Worm (Caenorhabditis elegans) whole organism, L1 larva: ENCODE results near the gene srd-28.
"Not testable (repeated sequence)": the region's sequence is repeated elsewhere in the genome, so short reads cannot be mapped to it uniquely, and the experiment has no call there.

Experiments used
- C16A3.4 ChIP-seq: fragments of 150-350 bp; optimal IDR thresholded peaks from 2 replicates; lab custom pipeline; 2014; ENCODE audit warnings: missing biosample characterization, missing genetic modification characterization
- alr-1 ChIP-seq: fragments of 200-800 bp; sonication (Bioruptor generic); optimal IDR thresholded peaks from 2 replicates; lab custom pipeline; 2018; ENCODE audit warnings: borderline replicate concordance, mild to moderate bottlenecking, missing genetic modification characterization, missing compliant biosample characterization
- aly-2 ChIP-seq: fragments of 150-350 bp; optimal IDR thresholded peaks from 2 replicates; lab custom pipeline; 2014; ENCODE audit warnings: missing biosample characterization, missing genetic modification characterization
- ama-1 ChIP-seq: fragments of 150-350 bp; optimal IDR thresholded peaks from 2 replicates; lab custom pipeline; 2014
- blmp-1 ChIP-seq: fragments of 150-350 bp; optimal IDR thresholded peaks from 2 replicates; lab custom pipeline; 2014; ENCODE audit warnings: missing biosample characterization, missing genetic modification characterization
- ceh-63 ChIP-seq: fragments of 200-800 bp; sonication (Bioruptor generic); optimal IDR thresholded peaks from 2 replicates; lab custom pipeline; 2018; ENCODE audit warnings: mild to moderate bottlenecking, missing genetic modification characterization, missing compliant biosample characterization
- dsc-1 ChIP-seq: sonication (generic microtip); optimal IDR thresholded peaks from 2 replicates; lab custom pipeline; 2016; ENCODE audit warnings: mild to moderate bottlenecking, missing genetic modification characterization, missing compliant biosample characterization
- efl-3 ChIP-seq: fragments of 200-800 bp; sonication (Bioruptor generic); optimal IDR thresholded peaks from 2 replicates; lab custom pipeline; 2018; ENCODE audit warnings: mild to moderate bottlenecking, missing genetic modification characterization, missing compliant biosample characterization
- irx-1 ChIP-seq: sonication (generic microtip); optimal IDR thresholded peaks from 2 replicates; lab custom pipeline; 2016; ENCODE audit warnings: missing genetic modification characterization, missing compliant biosample characterization
- isw-1 ChIP-seq: fragments of 200-800 bp; sonication (Bioruptor generic); IDR thresholded peaks from 2 replicates; pipeline ENCODE4 v1.3.6; 2022; ENCODE audit warnings: missing genetic modification characterization, missing compliant biosample characterization
- jun-1 ChIP-seq: fragments of 150-350 bp; optimal IDR thresholded peaks from 2 replicates; lab custom pipeline; 2014; ENCODE audit warnings: missing biosample characterization, missing genetic modification reagents, missing genetic modification characterization
- lin-39 ChIP-seq: fragments of 150-350 bp; optimal IDR thresholded peaks from 2 replicates; lab custom pipeline; 2014; ENCODE audit warnings: missing biosample characterization, missing genetic modification reagents, missing genetic modification characterization
- lir-3 ChIP-seq: sonication (generic microtip); optimal IDR thresholded peaks from 2 replicates; lab custom pipeline; 2016; ENCODE audit warnings: mild to moderate bottlenecking, missing genetic modification characterization, moderate library complexity, missing compliant biosample characterization; ENCODE audit not compliant: poor library complexity
- lsy-2 ChIP-seq, 2 experiments: fragments of 150-350 bp; optimal IDR thresholded peaks; 2 replicates each; lab custom pipeline; 2014; ENCODE audit warnings: missing biosample characterization in 2 of 2, missing genetic modification characterization in 2 of 2
- mab-9 ChIP-seq: fragments of 200-800 bp; sonication (Bioruptor generic); IDR thresholded peaks from 2 replicates; pipeline ENCODE4 v1.3.6; 2022; ENCODE audit warnings: missing genetic modification reagents, missing genetic modification characterization, missing compliant biosample characterization
- mdl-1 ChIP-seq, 2 experiments: fragments of 150-350 bp; optimal IDR thresholded peaks; 2 replicates each; lab custom pipeline; 2014 to 2017; ENCODE audit warnings: missing biosample characterization in 2 of 2, missing genetic modification characterization in 2 of 2, inconsistent platforms in 1 of 2
- mef-2 ChIP-seq: fragments of 150-350 bp; optimal IDR thresholded peaks from 2 replicates; lab custom pipeline; 2014; ENCODE audit warnings: missing biosample characterization, missing genetic modification characterization
- mep-1 ChIP-seq: fragments of 150-350 bp; optimal IDR thresholded peaks from 2 replicates; lab custom pipeline; 2014; ENCODE audit warnings: missing biosample characterization, missing genetic modification characterization
- nhr-11 ChIP-seq: fragments of 150-350 bp; optimal IDR thresholded peaks from 2 replicates; lab custom pipeline; 2014; ENCODE audit warnings: missing biosample characterization, missing genetic modification characterization
- nhr-28 ChIP-seq: fragments of 150-350 bp; optimal IDR thresholded peaks from 2 replicates; lab custom pipeline; 2014; ENCODE audit warnings: missing biosample characterization, missing genetic modification characterization
- nhr-47 ChIP-seq: sonication (generic microtip); optimal IDR thresholded peaks from 2 replicates; lab custom pipeline; 2016; ENCODE audit warnings: mild to moderate bottlenecking, missing genetic modification characterization, moderate library complexity, missing compliant biosample characterization
- nhr-77 ChIP-seq: fragments of 150-350 bp; optimal IDR thresholded peaks from 2 replicates; lab custom pipeline; 2014; ENCODE audit warnings: missing biosample characterization, missing genetic modification characterization
- pqm-1 ChIP-seq: sonication (generic microtip); optimal IDR thresholded peaks from 3 replicates; lab custom pipeline; 2017; ENCODE audit warnings: missing biosample characterization, missing genetic modification characterization
- rnt-1 ChIP-seq: sonication (generic microtip); optimal IDR thresholded peaks from 2 replicates; lab custom pipeline; 2016; ENCODE audit warnings: mild to moderate bottlenecking, missing genetic modification characterization, moderate library complexity, missing compliant biosample characterization
- sptf-1 ChIP-seq: fragments of 150-350 bp; optimal IDR thresholded peaks from 2 replicates; lab custom pipeline; 2014; ENCODE audit warnings: missing biosample characterization, missing genetic modification characterization
- sup-37 ChIP-seq: fragments of 200-800 bp; sonication (Bioruptor generic); optimal IDR thresholded peaks from 2 replicates; lab custom pipeline; 2018; ENCODE audit warnings: mild to moderate bottlenecking, missing genetic modification characterization, missing compliant biosample characterization
- unc-30 ChIP-seq: sonication (generic microtip); optimal IDR thresholded peaks from 2 replicates; lab custom pipeline; 2017; ENCODE audit warnings: missing biosample characterization, missing genetic modification characterization
- unc-86 ChIP-seq: sonication (generic microtip); optimal IDR thresholded peaks from 2 replicates; lab custom pipeline; 2016; ENCODE audit warnings: missing genetic modification characterization, missing compliant biosample characterization
- vab-15 ChIP-seq: sonication (generic microtip); optimal IDR thresholded peaks from 2 replicates; lab custom pipeline; 2017; ENCODE audit warnings: missing genotype, mild to moderate bottlenecking, missing genetic modification characterization, missing compliant biosample characterization
- zag-1 ChIP-seq: fragments of 150-350 bp; optimal IDR thresholded peaks from 2 replicates; lab custom pipeline; 2014; ENCODE audit warnings: missing biosample characterization, missing genetic modification characterization
- ztf-11 ChIP-seq, 2 experiments: sonication (generic microtip); optimal IDR thresholded peaks; 2 replicates each; lab custom pipeline; 2016 to 2017; ENCODE audit warnings: missing genetic modification characterization in 2 of 2, missing biosample characterization in 1 of 2, missing compliant biosample characterization in 1 of 2

Gene srd-28

DNA sequence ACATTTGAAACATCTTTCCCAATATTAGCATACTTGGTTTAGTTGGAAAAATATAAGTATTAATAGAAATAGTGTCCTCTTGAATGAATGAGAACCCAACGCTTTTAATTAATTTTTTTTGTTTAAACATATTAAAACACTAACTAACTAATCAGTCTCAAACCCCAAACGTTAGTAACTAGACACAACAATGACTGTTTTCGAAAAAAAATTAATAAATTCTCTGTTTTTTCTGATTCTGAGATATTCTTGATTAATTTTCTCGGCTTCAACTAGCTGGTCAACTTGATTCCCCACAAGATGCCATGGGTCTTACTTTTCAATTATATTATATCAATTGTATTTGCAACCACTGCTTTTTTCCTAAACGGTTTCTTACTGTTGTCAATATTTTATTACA, 1.7 kb downstream of the srd-28 start, which contains the start of gene srbc-76:
Gene srbc-76, plus strand, starts transcription at position 301 of the 400 bp plus-strand sequence.
- TF ChIP-seq jun-1 (tag; lab: Kevin White, UChicago) (no peak), nhr-28 (tag; lab: Kevin White, UChicago) (no peak), ceh-63 (GFP tag; lab: Kevin White, UChicago) (no peak), lin-39 (no peak), nhr-47 (tag; lab: Kevin White, UChicago) (no peak), irx-1 (tag; lab: Kevin White, UChicago) (no peak)

- TF ChIP-seq mef-2 (tag; lab: Kevin White, UChicago) = no peak
- peak; percentile 3 for TF ChIP-seq blmp-1
- TF ChIP-seq, all 84 proteins: peak for 1
Observed at ce11 chrV:15253529-15253928, 3.1 kb downstream of the srd-28 start, which contains the start of gene srbc-75. Gene srbc-75 (plus strand): TSS chrV:15253829.

DNA sequence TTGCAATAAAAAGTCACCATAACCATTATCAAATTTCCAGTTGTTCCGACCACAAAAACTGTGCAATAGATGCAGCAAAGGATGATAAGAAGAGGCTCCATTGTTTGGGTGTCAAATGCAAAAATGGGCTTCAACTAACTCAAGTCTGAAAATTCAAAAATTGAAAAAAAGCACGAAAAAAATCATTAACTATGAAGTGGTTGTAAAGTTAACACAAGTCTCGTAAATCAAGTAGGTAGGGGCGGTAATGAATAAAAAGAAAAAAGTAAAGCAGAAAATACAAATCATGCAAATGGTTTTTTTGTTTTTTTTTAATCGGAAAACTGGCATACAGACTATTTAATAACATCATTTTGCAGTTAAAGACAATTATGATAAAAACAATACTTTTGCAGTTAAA, 6.3 kb downstream of the srd-28 start, which contains the start of gene srsx-39:
Gene srsx-39, minus strand, starts transcription at position 101 of the 400 bp plus-strand sequence.
- TF ChIP-seq pqm-1 (tag; lab: Kevin White, UChicago); mab-9 (GFP tag; lab: Robert Waterston, UW); nhr-77 (tag; lab: Kevin White, UChicago): not testable (repeated sequence)

- no peak for TF ChIP-seq lir-3 (tag; lab: Kevin White, UChicago)
- no peak for TF ChIP-seq lsy-2 (tag; optimal IDR thresholded peaks at IDR 0.05; lab: Kevin White, UChicago)
- TF ChIP-seq vab-15 = no peak
- no peak for TF ChIP-seq ama-1
- no peak for TF ChIP-seq mab-9 (GFP tag; lab: Robert Waterston, UW)
- no peak for TF ChIP-seq irx-1 (tag; lab: Kevin White, UChicago)
- no peak for TF ChIP-seq nhr-47 (tag; lab: Kevin White, UChicago)
- TF ChIP-seq mep-1 (tag; lab: Kevin White, UChicago) = no peak
- TF ChIP-seq rnt-1 = no peak
- TF ChIP-seq alr-1 = no peak
- TF ChIP-seq blmp-1 = no peak
- TF ChIP-seq C16A3.4 (tag; lab: Kevin White, UChicago) = no peak
- TF ChIP-seq efl-3 (GFP tag; lab: Kevin White, UChicago) = no peak
- TF ChIP-seq mdl-1 (tag; optimal IDR thresholded peaks at IDR 0.05; lab: Kevin White, UChicago) = no peak
- no peak for TF ChIP-seq ztf-11 (tag; optimal IDR thresholded peaks at IDR 0.05; lab: Kevin White, UChicago)
- TF ChIP-seq isw-1 (GFP tag; lab: Robert Waterston, UW) = no peak
- TF ChIP-seq unc-30 = no peak
- TF ChIP-seq dsc-1 = no peak
Observed at ce11 chrV:15259049-15259448, 8.6 kb downstream of the srd-28 start, which contains the start of gene srsx-37. Gene srsx-37 (minus strand): TSS chrV:15259149.

DNA sequence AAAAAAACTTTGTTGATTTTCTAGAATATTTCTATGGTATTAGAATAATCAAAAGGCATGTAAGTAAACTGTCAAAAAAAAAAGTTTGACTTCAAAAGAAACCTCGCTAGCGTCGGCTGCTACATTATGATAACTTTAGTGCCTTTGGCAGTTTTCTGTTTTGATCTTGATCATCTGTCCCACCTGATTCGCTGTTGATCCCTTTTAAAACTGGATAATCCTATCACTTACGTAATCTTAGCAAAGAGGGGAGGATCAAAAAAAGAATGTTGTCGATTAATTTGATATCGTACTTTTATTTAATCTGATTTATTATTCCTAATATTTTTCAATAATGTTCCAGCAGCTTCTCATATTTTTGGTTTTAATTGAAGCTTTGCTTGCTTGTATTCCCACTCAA, 9.5 kb downstream of the srd-28 start, which contains the start of gene M01B2.8:
Gene M01B2.8, plus strand, starts transcription at position 301 of the 400 bp plus-strand sequence.
- TF ChIP-seq dsc-1 = peak; percentile 0
- no peak for TF ChIP-seq nhr-47 (tag; lab: Kevin White, UChicago)

ce11 chrV:15262336-15262735, 11.9 kb downstream of the srd-28 start, which contains the start of gene M01B2.10:
Gene M01B2.10 (minus strand): TSS chrV:15262436.
- TF ChIP-seq unc-86; sptf-1; sup-37 (GFP tag; lab: Kevin White, UChicago): not testable (repeated sequence)

DNA sequence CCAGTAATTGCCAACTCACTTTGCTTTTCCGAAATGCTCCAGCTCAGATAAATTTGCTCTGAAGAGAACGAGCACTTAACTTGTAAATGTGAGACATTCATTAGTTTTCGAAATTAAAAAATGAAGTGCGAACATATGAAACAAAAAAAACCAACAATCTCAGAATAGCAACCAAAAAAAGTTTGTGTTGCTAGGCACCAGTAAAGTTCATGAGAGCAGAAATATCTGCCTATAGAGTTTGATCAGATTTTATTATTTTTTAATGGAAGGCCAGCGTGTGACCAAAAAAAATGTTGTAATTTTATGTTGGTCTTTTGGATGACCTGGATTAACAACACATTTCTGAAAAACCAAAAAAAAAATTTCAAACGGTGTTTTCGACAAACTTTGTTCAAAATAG, 13.7 kb downstream of the srd-28 start, which contains the start of gene M01B2.12:
Gene M01B2.12, minus strand, starts transcription at position 101 of the 400 bp plus-strand sequence.
- TF ChIP-seq zag-1 (tag; lab: Kevin White, UChicago) = no peak
- no peak for TF ChIP-seq aly-2 (tag; lab: Kevin White, UChicago)
- TF ChIP-seq nhr-11 (tag; lab: Kevin White, UChicago) = no peak
- no peak for TF ChIP-seq isw-1 (GFP tag; lab: Robert Waterston, UW)
